Fruit fly (Drosophila melanogaster): ENCODE results near the gene RpS9.

The RpS9 gene

DNA sequence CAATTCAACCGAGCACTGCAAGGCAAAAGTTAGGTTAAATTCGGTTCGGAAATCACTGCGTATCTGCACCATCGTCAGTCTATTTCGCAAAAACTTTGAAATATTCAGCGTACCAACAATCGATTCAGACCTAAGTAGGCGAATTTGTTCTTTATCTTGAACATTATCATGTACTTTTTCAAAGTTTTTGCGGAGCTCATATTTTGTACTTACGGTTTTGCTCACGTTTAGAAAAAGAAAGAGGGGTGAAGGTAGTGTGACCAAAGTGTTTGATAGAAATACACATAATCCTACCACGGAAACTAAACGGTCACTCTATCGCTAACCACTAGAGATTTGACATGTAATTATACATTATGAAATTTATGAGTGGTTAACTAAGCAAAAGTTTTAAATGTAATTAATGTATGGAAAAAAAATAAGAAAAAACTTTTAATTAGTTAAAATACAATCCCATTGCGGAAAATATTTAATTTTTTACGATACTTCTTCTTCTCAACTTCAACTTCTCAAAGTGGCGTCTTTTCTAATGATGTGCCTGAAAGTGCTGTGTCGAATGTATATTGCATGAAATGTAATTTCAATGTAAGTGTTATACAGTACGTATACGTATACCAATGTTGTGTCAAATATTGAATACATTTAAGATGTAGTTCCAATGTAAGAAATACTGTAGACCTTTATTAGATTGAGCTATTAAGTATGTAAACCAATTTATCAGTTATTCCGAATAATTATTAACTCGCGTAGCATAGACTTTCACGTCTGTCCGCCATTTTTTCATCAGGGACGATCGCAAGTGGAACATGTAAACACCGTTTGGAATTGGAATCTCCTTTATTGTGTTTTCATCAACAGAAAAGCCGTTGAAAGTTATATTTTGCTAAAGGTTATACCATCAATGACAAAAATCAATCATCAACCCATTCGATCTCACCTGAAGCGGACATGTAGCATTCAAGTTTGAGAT is at the start of gene RpS9:
TSS of gene RpS9 (minus strand) at position 245 of the 970 bp plus-strand sequence.
- TF ChIP-seq Sin3A (optimal IDR thresholded peaks at IDR 0.05), result no peak
- no peak for TF ChIP-seq insv (optimal IDR thresholded peaks at IDR 0.05)
- no peak for TF ChIP-seq Myc (optimal IDR thresholded peaks at IDR 0.05)
- no peak for TF ChIP-seq h (optimal IDR thresholded peaks at IDR 0.05)
- no peak for TF ChIP-seq psq (optimal IDR thresholded peaks at IDR 0.05)
- no peak for TF ChIP-seq ttk (optimal IDR thresholded peaks at IDR 0.05)

DNA sequence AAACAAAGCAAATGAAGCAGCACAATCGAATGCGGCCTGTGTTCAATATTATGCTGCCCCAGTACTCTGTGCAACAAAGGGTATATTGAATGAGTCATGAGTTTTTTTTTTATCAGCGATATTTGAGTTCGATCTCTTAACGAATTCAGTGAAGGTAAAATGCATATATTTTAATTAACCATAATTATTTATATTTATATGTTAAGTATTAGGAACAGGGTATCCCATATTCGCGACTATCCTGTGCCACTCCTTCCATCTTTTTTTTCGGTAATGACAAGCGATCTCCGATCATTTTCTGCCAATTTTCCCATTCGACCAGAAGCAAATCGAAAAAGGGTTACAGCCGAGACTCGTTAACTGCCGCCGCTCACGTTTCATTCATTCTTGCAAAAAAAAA is 47.7 kb upstream of the RpS9 start:
- TF ChIP-seq psq (optimal IDR thresholded peaks at IDR 0.05) (no peak), Myc (optimal IDR thresholded peaks at IDR 0.05) (no peak), Sin3A (optimal IDR thresholded peaks at IDR 0.05) (no peak), ttk (optimal IDR thresholded peaks at IDR 0.05) (no peak), insv (optimal IDR thresholded peaks at IDR 0.05) (no peak), h (optimal IDR thresholded peaks at IDR 0.05) (no peak)

DNA sequence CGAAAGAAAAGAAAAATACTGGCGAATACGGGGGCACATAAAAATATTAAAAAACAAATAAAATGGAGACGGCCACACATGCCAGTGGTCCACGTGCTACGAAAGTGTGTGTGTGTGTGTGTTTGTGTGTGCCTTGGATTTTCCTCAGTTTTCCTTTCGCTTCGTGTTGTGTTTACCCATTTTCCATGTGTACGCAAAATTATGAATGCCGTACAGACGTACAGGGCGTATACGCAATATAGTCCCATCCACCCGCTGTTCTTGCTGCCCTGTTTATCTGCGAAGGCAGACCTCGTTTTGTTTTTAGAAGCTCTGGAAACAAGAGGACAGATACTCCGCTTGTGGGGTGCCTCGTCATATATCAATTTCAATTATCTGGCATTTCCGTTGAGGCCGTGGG is 45.3 kb upstream of the RpS9 start:
- TF ChIP-seq insv (optimal IDR thresholded peaks at IDR 0.05) (no peak), Myc (optimal IDR thresholded peaks at IDR 0.05) (no peak), h (optimal IDR thresholded peaks at IDR 0.05) (no peak), psq (optimal IDR thresholded peaks at IDR 0.05) (no peak), Sin3A (optimal IDR thresholded peaks at IDR 0.05) (no peak), ttk (optimal IDR thresholded peaks at IDR 0.05) (no peak)

DNA sequence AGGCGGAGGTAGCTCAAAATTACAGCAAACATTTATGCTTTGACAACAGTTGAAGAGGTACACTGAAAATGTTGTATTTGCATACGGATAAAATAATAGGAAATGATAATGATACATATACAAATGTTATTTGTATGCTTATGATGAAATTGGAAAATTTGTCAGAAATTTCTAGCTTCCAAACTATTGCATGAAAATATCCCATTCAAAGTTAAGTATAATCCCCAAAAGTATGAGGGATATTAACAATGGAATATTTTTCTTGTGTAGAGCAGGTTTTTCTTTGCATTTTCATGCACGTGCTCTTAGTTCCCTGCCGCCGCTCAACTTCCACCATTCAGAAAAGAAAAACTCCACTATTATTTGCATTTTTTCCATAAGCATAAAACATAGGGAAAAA is 43.7 kb upstream of the RpS9 start:
- TF ChIP-seq insv (optimal IDR thresholded peaks at IDR 0.05) (no peak), Sin3A (optimal IDR thresholded peaks at IDR 0.05) (no peak), ttk (optimal IDR thresholded peaks at IDR 0.05) (no peak), psq (optimal IDR thresholded peaks at IDR 0.05) (no peak), h (optimal IDR thresholded peaks at IDR 0.05) (no peak), Myc (optimal IDR thresholded peaks at IDR 0.05) (no peak)

DNA sequence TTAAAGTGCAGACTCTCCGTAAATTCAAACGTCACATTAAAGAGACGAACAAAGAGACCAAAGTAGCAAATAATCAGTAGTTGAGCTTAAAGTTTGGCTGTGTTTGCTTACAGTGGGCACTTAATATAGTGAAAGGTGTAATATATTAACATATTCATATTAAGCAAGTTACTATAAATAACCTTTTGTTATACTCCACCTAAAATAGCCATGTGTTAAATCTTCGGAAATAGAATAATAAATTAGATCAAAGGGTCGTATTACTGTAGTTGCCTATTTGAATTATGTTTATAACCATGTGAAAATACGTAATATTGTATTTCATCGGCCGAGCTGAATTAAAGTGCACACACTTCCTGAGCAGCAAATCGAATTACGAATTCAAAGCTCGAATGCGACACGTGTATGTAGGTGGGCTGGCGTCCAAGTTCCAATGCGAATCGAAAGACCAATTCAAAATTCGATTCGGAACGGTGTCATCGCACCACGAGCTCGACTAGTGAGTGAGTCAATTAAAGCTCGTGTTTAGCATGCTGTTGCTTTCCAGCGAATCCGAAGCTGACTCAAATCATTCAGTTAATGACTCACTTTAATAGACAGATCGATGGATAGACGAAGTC is 41.0 kb upstream of the RpS9 start:
- TF ChIP-seq h (optimal IDR thresholded peaks at IDR 0.05), result no peak
- no peak for TF ChIP-seq psq (optimal IDR thresholded peaks at IDR 0.05)
- TF ChIP-seq Myc (optimal IDR thresholded peaks at IDR 0.05), result no peak
- no peak for TF ChIP-seq Sin3A (optimal IDR thresholded peaks at IDR 0.05)
- no peak for TF ChIP-seq ttk (optimal IDR thresholded peaks at IDR 0.05)
- TF ChIP-seq insv (optimal IDR thresholded peaks at IDR 0.05), result no peak

DNA sequence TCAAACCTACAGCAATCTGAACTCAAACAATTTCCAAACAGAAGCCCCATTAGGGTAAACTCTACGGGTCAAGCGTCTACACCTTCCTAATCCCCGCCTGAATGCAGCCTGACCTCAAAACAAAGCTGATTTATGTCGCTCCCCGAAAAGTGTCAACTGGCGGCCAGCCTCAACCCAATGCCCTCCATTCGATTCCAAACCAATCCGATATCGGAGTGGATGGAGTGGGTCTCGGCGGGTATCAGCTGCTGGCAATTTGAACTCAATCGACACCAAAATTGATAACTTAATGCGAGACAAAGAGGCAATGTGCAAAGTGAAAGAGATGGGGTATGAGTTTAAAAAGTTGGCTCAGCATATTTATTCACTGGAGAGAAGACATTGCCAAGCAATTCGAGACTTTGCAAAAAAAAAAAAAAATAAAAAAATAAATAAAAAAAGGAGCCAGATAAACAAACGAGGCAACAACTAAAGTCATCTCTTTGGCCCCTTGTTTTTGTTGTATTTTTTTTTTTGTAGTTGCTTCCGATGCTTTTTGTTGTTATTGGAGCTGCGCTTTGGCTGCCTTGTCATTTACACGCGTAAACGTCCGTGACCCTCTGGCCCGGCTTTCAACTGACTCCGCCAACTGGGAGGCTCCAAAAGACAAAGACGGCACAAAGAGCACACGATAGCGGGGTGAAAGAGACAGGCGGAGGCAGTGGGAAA is 39.7 kb upstream of the RpS9 start:
- TF ChIP-seq psq (optimal IDR thresholded peaks at IDR 0.05) (no peak), Myc (optimal IDR thresholded peaks at IDR 0.05) (no peak)

DNA sequence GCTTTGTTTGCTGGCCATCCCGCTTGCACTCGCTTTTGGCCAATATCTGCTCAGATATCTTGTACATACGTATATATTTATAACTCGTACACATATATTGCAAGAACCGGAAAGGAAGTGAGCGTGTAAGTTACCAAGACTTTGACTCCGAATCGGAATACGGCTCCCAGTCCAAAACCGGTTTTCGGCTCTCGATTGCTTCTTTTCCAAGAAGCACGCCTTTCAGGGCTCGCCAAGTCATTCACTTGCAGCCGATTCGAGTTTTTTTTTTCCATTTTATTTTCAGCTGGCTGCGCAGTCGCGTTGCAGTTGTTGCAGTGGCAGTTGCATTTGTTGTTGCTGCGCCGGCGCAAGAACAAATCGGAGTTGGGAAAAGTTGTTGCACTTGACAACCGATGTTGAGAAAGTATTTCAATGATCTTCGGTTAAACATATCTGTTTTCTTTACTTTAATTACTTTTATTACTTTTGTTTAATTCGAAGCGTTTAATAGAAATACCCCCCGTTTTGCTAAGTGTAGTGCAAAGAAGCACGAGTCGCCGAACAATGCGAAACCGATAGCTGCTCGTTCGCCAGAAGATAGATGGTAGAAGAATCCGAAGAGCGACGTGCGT is 38.5 kb upstream of the RpS9 start:
- no peak for TF ChIP-seq insv (optimal IDR thresholded peaks at IDR 0.05)
- no peak for TF ChIP-seq ttk (optimal IDR thresholded peaks at IDR 0.05)
- TF ChIP-seq h (optimal IDR thresholded peaks at IDR 0.05), result no peak
- no peak for TF ChIP-seq Myc (optimal IDR thresholded peaks at IDR 0.05)
- no peak for TF ChIP-seq Sin3A (optimal IDR thresholded peaks at IDR 0.05)
- TF ChIP-seq psq (optimal IDR thresholded peaks at IDR 0.05), result no peak

DNA sequence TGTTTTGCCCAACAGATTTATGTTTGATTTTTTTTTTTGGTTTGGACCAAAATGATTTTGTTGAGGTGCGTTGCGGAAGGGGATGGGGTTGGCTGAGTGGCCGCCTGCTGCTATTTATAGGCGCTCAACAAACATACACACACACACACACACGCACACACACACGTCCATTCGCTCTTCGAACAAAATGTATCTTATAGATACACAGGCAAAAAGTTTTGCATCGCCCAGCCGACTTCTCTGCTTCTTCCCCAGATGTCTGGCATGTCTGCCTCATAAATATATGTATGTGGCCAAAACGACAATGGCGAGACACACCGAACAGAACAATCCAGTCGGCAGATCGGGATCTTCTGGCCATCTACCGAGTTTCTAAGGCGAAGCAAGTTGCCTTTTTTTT is 37.5 kb upstream of the RpS9 start:
- no peak for TF ChIP-seq h (optimal IDR thresholded peaks at IDR 0.05)
- no peak for TF ChIP-seq insv (optimal IDR thresholded peaks at IDR 0.05)
- no peak for TF ChIP-seq Sin3A (optimal IDR thresholded peaks at IDR 0.05)
- no peak for TF ChIP-seq Myc (optimal IDR thresholded peaks at IDR 0.05)
- TF ChIP-seq psq (optimal IDR thresholded peaks at IDR 0.05), result no peak
- no peak for TF ChIP-seq ttk (optimal IDR thresholded peaks at IDR 0.05)

DNA sequence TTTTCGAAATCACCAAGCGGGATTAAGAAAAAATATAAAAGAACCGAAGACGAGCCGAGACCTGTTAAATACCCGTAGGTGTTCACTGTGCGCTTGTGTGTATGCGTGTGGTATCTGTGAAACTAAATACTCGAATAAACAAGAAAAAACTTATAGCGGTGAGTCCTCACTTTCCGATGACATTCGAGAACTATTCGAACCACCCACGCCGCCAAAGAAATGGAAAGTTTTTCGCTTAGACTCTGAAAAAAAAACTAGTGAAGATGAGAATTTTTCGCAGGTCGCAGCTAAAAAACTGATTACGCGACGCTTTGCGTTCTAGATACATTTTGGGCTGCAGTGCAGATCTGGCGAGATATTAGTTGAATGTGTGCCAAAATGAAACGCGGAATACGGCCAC is 36.6 kb upstream of the RpS9 start:
- no peak for TF ChIP-seq insv (optimal IDR thresholded peaks at IDR 0.05)
- TF ChIP-seq Sin3A (optimal IDR thresholded peaks at IDR 0.05), result no peak
- no peak for TF ChIP-seq h (optimal IDR thresholded peaks at IDR 0.05)
- TF ChIP-seq Myc (optimal IDR thresholded peaks at IDR 0.05), result no peak
- no peak for TF ChIP-seq ttk (optimal IDR thresholded peaks at IDR 0.05)
- TF ChIP-seq psq (optimal IDR thresholded peaks at IDR 0.05), result no peak

DNA sequence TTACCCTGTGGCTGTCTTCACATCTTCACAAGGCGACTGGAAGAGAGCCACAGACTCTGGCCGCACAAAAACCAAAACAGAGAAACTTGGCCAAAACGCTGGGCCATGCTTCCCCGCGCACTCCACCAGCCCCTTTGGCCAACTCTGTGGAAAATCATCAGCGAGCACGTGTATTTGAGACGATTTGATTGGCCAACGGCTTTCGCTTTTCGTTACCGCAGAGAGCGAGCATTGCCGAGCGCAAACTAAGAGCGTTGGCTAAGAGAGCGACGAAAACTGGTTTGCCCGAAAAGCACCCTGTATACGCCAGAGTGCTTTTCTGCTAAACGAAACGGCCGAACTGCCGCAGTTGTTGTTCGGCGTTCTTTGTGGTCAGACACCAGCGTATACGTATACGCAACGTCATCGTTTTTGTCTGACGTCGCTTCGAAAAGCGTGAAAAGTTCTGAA is 35.6 kb upstream of the RpS9 start, which contains the start of gene CG42673:
TSS of gene CG42673 (plus strand) at position 346 of the 450 bp plus-strand sequence.
- TF ChIP-seq ttk (optimal IDR thresholded peaks at IDR 0.05), result no peak
- no peak for TF ChIP-seq Sin3A (optimal IDR thresholded peaks at IDR 0.05)
- no peak for TF ChIP-seq Myc (optimal IDR thresholded peaks at IDR 0.05)
- no peak for TF ChIP-seq psq (optimal IDR thresholded peaks at IDR 0.05)
- TF ChIP-seq h (optimal IDR thresholded peaks at IDR 0.05), result no peak
- no peak for TF ChIP-seq insv (optimal IDR thresholded peaks at IDR 0.05)

DNA sequence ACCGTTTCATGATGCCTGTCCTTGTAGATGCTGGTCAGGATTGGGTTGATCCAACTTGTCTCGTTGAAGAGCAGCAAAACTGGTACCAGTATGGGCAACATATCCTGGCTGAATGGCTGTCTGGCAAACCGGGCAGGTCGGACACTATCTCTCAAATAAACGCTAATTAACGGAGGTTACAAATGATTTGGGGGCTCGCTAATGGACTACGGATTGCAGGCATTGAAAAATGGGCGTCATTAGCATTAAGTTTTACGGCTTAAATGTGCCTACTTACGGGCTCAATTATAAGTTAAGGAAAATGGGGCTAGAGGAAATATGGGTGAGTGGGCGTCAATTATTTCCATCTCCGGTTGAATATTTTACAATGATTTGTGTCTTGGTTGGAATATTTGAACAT is 32.6 kb upstream of the RpS9 start, which contains the start of gene Ir67a:
TSS of gene Ir67a (minus strand) at position 101 of the 400 bp plus-strand sequence.
- TF ChIP-seq insv (optimal IDR thresholded peaks at IDR 0.05) (no peak), ttk (optimal IDR thresholded peaks at IDR 0.05) (no peak), Myc (optimal IDR thresholded peaks at IDR 0.05) (no peak), psq (optimal IDR thresholded peaks at IDR 0.05) (no peak), h (optimal IDR thresholded peaks at IDR 0.05) (no peak), Sin3A (optimal IDR thresholded peaks at IDR 0.05) (no peak)

Data from Kc167 (cell line).